Fruit fly (Drosophila melanogaster): Measurements from ENCODE around the gene lmgA.

Gene lmgA

DNA sequence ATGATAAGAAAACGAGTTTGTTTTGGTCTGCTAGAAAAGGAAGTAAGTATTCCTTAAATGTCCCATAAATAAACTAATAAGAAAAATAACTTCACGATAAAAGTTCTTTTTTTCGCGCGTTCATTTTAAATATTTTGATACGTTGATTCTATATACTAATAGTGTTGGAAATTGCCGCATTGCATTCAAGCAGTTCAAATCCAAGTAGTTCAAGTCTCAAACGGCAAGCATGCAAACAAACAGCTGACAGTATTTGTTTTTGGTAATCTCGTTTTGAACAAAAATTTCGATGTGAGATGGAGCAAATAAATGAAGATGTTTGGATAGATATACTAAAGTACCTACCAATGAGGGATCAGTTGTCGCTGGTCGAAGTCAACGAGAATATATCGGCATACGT, 39.7 kb downstream of the lmgA start, which contains the start of gene CG13088 (continued):
- TF ChIP-seq D (optimal IDR thresholded peaks at IDR 0.05), result no peak
- TF ChIP-seq D (GFP tag; optimal IDR thresholded peaks at IDR 0.05), result no peak
- no peak for TF ChIP-seq Mrtf (GFP tag; IDR thresholded peaks at IDR 0.05)
- no peak for TF ChIP-seq Rx (GFP tag; IDR thresholded peaks at IDR 0.05)
- TF ChIP-seq CG12659 (GFP tag; optimal IDR thresholded peaks at IDR 0.05), result peak; percentile 58
- peak; percentile 41; the same call in 1 of the 2 replicates for TF ChIP-seq CG13287 (GFP tag; IDR thresholded peaks at IDR 0.05; ENCODE audit: partially characterized antibody)
- no peak for TF ChIP-seq CG2129 (GFP tag; IDR thresholded peaks at IDR 0.05; ENCODE audit: partially characterized antibody)
- TF ChIP-seq Dp (GFP tag; optimal IDR thresholded peaks at IDR 0.05), result peak; percentile 96
- peak; percentile 29 for TF ChIP-seq CG3838 (GFP tag; optimal IDR thresholded peaks at IDR 0.05)
- TF ChIP-seq stc (GFP tag; IDR thresholded peaks at IDR 0.05), result no peak
- TF ChIP-seq tio (GFP tag; optimal IDR thresholded peaks at IDR 0.05), result no peak
- peak; percentile 58 for TF ChIP-seq CG9932 (GFP tag; IDR thresholded peaks at IDR 0.05)
- TF ChIP-seq Dip2 (GFP tag; IDR thresholded peaks at IDR 0.05), result no peak
- TF ChIP-seq Neu2 (GFP tag; optimal IDR thresholded peaks at IDR 0.05; ENCODE audit: borderline replicate concordance), result no peak
- TF ChIP-seq salm (tag; optimal IDR thresholded peaks at IDR 0.05), result no peak
- peak; percentile 4 for TF ChIP-seq CG18619 (GFP tag; optimal IDR thresholded peaks at IDR 0.05)
- TF ChIP-seq Mes4 (GFP tag; optimal IDR thresholded peaks at IDR 0.05), result no peak
- no peak for TF ChIP-seq CG12769 (tag; optimal IDR thresholded peaks at IDR 0.05)
- TF ChIP-seq usp (GFP tag; optimal IDR thresholded peaks at IDR 0.05), result no peak
- peak; percentile 87 for TF ChIP-seq CG3995 (GFP tag; optimal IDR thresholded peaks at IDR 0.05)
- TF ChIP-seq Side (GFP tag; optimal IDR thresholded peaks at IDR 0.05), result peak; percentile 12
- peak; percentile 18 for TF ChIP-seq CG17359 (tag; optimal IDR thresholded peaks at IDR 0.05)
- no peak for TF ChIP-seq Lim3 (GFP tag; IDR thresholded peaks at IDR 0.05)
- no peak for TF ChIP-seq danr (GFP tag; IDR thresholded peaks at IDR 0.05)
- no peak for TF ChIP-seq Drgx (GFP tag; IDR thresholded peaks at IDR 0.05)
- peak; percentile 75 for TF ChIP-seq CG8290 (GFP tag; optimal IDR thresholded peaks at IDR 0.05)
- no peak for TF ChIP-seq CG8290 (tag; optimal IDR thresholded peaks at IDR 0.05)
- peak; percentile 38 for TF ChIP-seq fu2 (GFP tag; optimal IDR thresholded peaks at IDR 0.05)
- peak; percentile 19 for TF ChIP-seq Camta (GFP tag; optimal IDR thresholded peaks at IDR 0.05)
- no peak for TF ChIP-seq kah (GFP tag; optimal IDR thresholded peaks at IDR 0.05)
- no peak for TF ChIP-seq gt (GFP tag; IDR thresholded peaks at IDR 0.05)
- TF ChIP-seq sd (tag; optimal IDR thresholded peaks at IDR 0.05), result no peak
- peak; percentile 96 for TF ChIP-seq CG14441 (GFP tag; IDR thresholded peaks at IDR 0.05)
- no peak for TF ChIP-seq gem (tag; optimal IDR thresholded peaks at IDR 0.05)
- TF ChIP-seq CG15514 (GFP tag; optimal IDR thresholded peaks at IDR 0.05), result peak; percentile 61
- no peak for TF ChIP-seq jumu (GFP tag; optimal IDR thresholded peaks at IDR 0.05)
- peak; percentile 78 for TF ChIP-seq sens (GFP tag)
- TF ChIP-seq Gsc (GFP tag; IDR thresholded peaks at IDR 0.05), result no peak
- TF ChIP-seq sc (optimal IDR thresholded peaks at IDR 0.05), result no peak
- TF ChIP-seq sc (GFP tag; optimal IDR thresholded peaks at IDR 0.05), result no peak
- peak; percentile 20 for TF ChIP-seq CG12942 (GFP tag; optimal IDR thresholded peaks at IDR 0.05)
- no peak for TF ChIP-seq caup (GFP tag; optimal IDR thresholded peaks at IDR 0.05; ENCODE audit: severe bottlenecking)
- no peak for TF ChIP-seq CG1647 (GFP tag; optimal IDR thresholded peaks at IDR 0.05)
- no peak for TF ChIP-seq CG9215 (GFP tag; IDR thresholded peaks at IDR 0.05)
- TF ChIP-seq yki (optimal IDR thresholded peaks at IDR 0.05), result no peak
- TF ChIP-seq CG8765 (GFP tag; IDR thresholded peaks at IDR 0.05), result no peak
- TF ChIP-seq bbx (GFP tag; IDR thresholded peaks at IDR 0.05; ENCODE audit: partially characterized antibody), result no peak
- peak; percentile 96 for TF ChIP-seq E2f2 (GFP tag; IDR thresholded peaks at IDR 0.05)
- no peak for TF ChIP-seq dan (GFP tag; IDR thresholded peaks at IDR 0.05)
- TF ChIP-seq crp (GFP tag; optimal IDR thresholded peaks at IDR 0.05), result peak; percentile 69 to 95
- peak; percentile 34 for TF ChIP-seq CG9817 (tag; optimal IDR thresholded peaks at IDR 0.05)
- TF ChIP-seq CG7357 (GFP tag; IDR thresholded peaks at IDR 0.05), result no peak
- peak; percentile 93 for TF ChIP-seq stwl (tag; optimal IDR thresholded peaks at IDR 0.05)
